Worm (Caenorhabditis elegans): ENCODE measurements around the gene ZC250.5.
A peak's percentile ranks its signal among the peaks of the same experiment; 100 is the strongest.

ZC250.5 gene

ce11 chrV:5842507-5843144, 37.1 kb downstream of the ZC250.5 start:
- TF ChIP-seq pqm-1 (tag; optimal IDR thresholded peaks at IDR 0.05) (no peak), Y22D7AL.16 (tag; optimal IDR thresholded peaks at IDR 0.05) (no peak), zip-5 (tag; optimal IDR thresholded peaks at IDR 0.05) (no peak), ztf-16 (tag; optimal IDR thresholded peaks at IDR 0.05) (no peak), ceh-34 (tag; optimal IDR thresholded peaks at IDR 0.05) (no peak), hlh-6 (tag; optimal IDR thresholded peaks at IDR 0.05) (no peak), elt-4 (tag; optimal IDR thresholded peaks at IDR 0.05) (no peak), C38D4.7 (GFP tag; optimal IDR thresholded peaks at IDR 0.05) (no peak)

- peak; percentile 10 for TF ChIP-seq F13H6.1 (tag; optimal IDR thresholded peaks at IDR 0.05)
- no peak for TF ChIP-seq hlh-13 (GFP tag; optimal IDR thresholded peaks at IDR 0.05)
- TF ChIP-seq ref-2 (tag; optimal IDR thresholded peaks at IDR 0.05): no peak
- TF ChIP-seq C08G9.2 (tag; optimal IDR thresholded peaks at IDR 0.05): no peak
- no peak for TF ChIP-seq T23F11.4 (GFP tag; optimal IDR thresholded peaks at IDR 0.05)
- no peak for TF ChIP-seq ceh-22 (tag; optimal IDR thresholded peaks at IDR 0.05)
- TF ChIP-seq lim-6 (tag; optimal IDR thresholded peaks at IDR 0.05): no peak
- TF ChIP-seq fkh-10 (GFP tag; optimal IDR thresholded peaks at IDR 0.05): no peak
- TF ChIP-seq unc-3 (GFP tag; conservative IDR thresholded peaks at IDR 0.05): no peak
- no peak for TF ChIP-seq unc-3 (tag; optimal IDR thresholded peaks at IDR 0.05)
- TF ChIP-seq ceh-30 (tag; optimal IDR thresholded peaks at IDR 0.05): no peak
- TF ChIP-seq mec-3 (tag; optimal IDR thresholded peaks at IDR 0.05; ENCODE audit: borderline replicate concordance): no peak
- TF ChIP-seq tbx-7 (tag; optimal IDR thresholded peaks at IDR 0.05): no peak
- no peak for TF ChIP-seq ceh-34 (tag; optimal IDR thresholded peaks at IDR 0.05)
- no peak for TF ChIP-seq ama-1 (optimal IDR thresholded peaks at IDR 0.05)
- no peak for TF ChIP-seq sox-2 (GFP tag; IDR thresholded peaks at IDR 0.05)
- TF ChIP-seq gmeb-2 (tag; optimal IDR thresholded peaks at IDR 0.05): no peak
- no peak for TF ChIP-seq che-1 (tag; optimal IDR thresholded peaks at IDR 0.05)
- TF ChIP-seq pax-1 (tag; optimal IDR thresholded peaks at IDR 0.05): no peak
- TF ChIP-seq unc-42 (tag; optimal IDR thresholded peaks at IDR 0.05): peak; percentile 9
- no peak for TF ChIP-seq pha-2 (tag; optimal IDR thresholded peaks at IDR 0.05)
- TF ChIP-seq ceh-48 (tag; optimal IDR thresholded peaks at IDR 0.05): no peak
- no peak for TF ChIP-seq dve-1 (tag; optimal IDR thresholded peaks at IDR 0.05)
- no peak for TF ChIP-seq zip-5 (tag; optimal IDR thresholded peaks at IDR 0.05)
- no peak for TF ChIP-seq madf-2 (tag; optimal IDR thresholded peaks at IDR 0.05)
- TF ChIP-seq hlh-15 (tag; optimal IDR thresholded peaks at IDR 0.05): no peak
- TF ChIP-seq tbx-2 (tag; optimal IDR thresholded peaks at IDR 0.05): peak; percentile 23
- TF ChIP-seq lin-11 (tag; optimal IDR thresholded peaks at IDR 0.05): no peak
- TF ChIP-seq fax-1 (tag; optimal IDR thresholded peaks at IDR 0.05): no peak
- no peak for TF ChIP-seq ceh-18 (tag; optimal IDR thresholded peaks at IDR 0.05)
- peak; percentile 53 for TF ChIP-seq hlh-30 (tag; optimal IDR thresholded peaks at IDR 0.05; ENCODE audit: insufficient read depth)
Measured at ce11 chrV:5843415-5844337, 38.1 kb downstream of the ZC250.5 start.

ce11 chrV:5844349-5844760, 38.8 kb downstream of the ZC250.5 start:
- TF ChIP-seq hlh-30 (tag; optimal IDR thresholded peaks at IDR 0.05; ENCODE audit: insufficient read depth) (peak; percentile 73), odd-2 (tag; optimal IDR thresholded peaks at IDR 0.05) (no peak), nhr-11 (tag; optimal IDR thresholded peaks at IDR 0.05) (no peak), hlh-13 (GFP tag; optimal IDR thresholded peaks at IDR 0.05) (no peak)

All from whole organism, late embryonic.